Worm (Caenorhabditis elegans) whole organism, L2 larva: ENCODE measurements around the gene F54H12.2.

Experiments
- F13H6.1 ChIP-seq: sonication (generic microtip); optimal IDR thresholded peaks from 2 replicates; lab custom pipeline; 2016; ENCODE audit warnings: missing genetic modification characterization, missing compliant biosample characterization
- R02D3.7 ChIP-seq: fragments of 150-350 bp; optimal IDR thresholded peaks from 2 replicates; lab custom pipeline; 2014; ENCODE audit warnings: missing biosample characterization, missing genetic modification characterization
- aly-2 ChIP-seq: fragments of 150-350 bp; optimal IDR thresholded peaks from 2 replicates; lab custom pipeline; 2014; ENCODE audit warnings: missing biosample characterization, missing genetic modification characterization
- lsy-2 ChIP-seq, 2 experiments: fragments of 150-350 bp in 1 of 2; sonication (generic microtip) in 1 of 2; optimal IDR thresholded peaks; 2 replicates each; lab custom pipeline; 2014 to 2017; ENCODE audit warnings: missing biosample characterization in 2 of 2, missing genetic modification characterization in 2 of 2
- snpc-4 ChIP-seq: fragments of 150-350 bp; optimal IDR thresholded peaks from 2 replicates; lab custom pipeline; 2014; ENCODE audit warnings: missing biosample characterization, missing genetic modification characterization
- ztf-4 ChIP-seq: fragments of 150-350 bp; optimal IDR thresholded peaks from 2 replicates; lab custom pipeline; 2014; ENCODE audit warnings: missing biosample characterization, missing genetic modification characterization

DNA sequence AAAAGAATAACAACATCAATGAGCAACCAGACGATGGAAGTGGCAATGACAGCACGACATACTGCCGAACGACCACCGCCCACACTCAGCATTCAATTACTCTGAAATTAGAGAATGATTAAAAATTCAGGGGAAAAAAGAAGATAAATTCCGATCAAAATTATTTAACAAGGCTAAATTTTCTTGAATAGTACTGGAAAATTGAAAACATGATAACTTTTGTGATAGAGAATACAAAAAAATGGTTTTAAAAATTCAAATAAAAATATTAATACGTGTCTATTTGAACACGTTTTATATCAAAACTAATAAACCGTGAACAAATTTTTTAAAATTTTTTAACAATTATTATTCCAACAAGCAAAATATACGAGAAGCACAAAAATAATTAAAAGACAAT, 46.7 kb upstream of the F54H12.2 start, which contains the start of gene gly-3:
- no peak for TF ChIP-seq R02D3.7 (tag; lab: Kevin White, UChicago)
- TF ChIP-seq aly-2, result no peak
- TF ChIP-seq snpc-4 (tag; lab: Kevin White, UChicago), result no peak
- TF ChIP-seq lsy-2 (tag; optimal IDR thresholded peaks at IDR 0.05; lab: Kevin White, UChicago), result no peak
- no peak for TF ChIP-seq ztf-4
- TF ChIP-seq F13H6.1 (tag; lab: Kevin White, UChicago), result no peak
